Worm (Caenorhabditis elegans) whole organism, L4 larva: Measurements from ENCODE around the gene msp-40.

Experiments
- D1046.2 ChIP-seq: fragments of 200-800 bp; sonication (Bioruptor generic); IDR thresholded peaks from 2 replicates; pipeline ENCODE4 v1.3.6; 2022; ENCODE audit warnings: missing genetic modification characterization, missing compliant biosample characterization
- F49E8.2 ChIP-seq: sonication (generic microtip); optimal IDR thresholded peaks from 2 replicates; lab custom pipeline; 2016; ENCODE audit warnings: missing compliant biosample characterization, mild to moderate bottlenecking, missing genetic modification characterization, borderline replicate concordance
- aly-2 ChIP-seq: sonication (generic microtip); optimal IDR thresholded peaks from 2 replicates; lab custom pipeline; 2018; ENCODE audit warnings: missing biosample characterization, missing genetic modification characterization
- daf-12 ChIP-seq: fragments of 150-350 bp; optimal IDR thresholded peaks from 2 replicates; lab custom pipeline; 2014; ENCODE audit warnings: missing biosample characterization, missing genetic modification reagents, missing genetic modification characterization
- hif-1 ChIP-seq, 2 experiments: sonication (generic microtip); optimal IDR thresholded peaks; 2 replicates each; lab custom pipeline; 2016 to 2017; ENCODE audit warnings: missing compliant biosample characterization in 2 of 2, missing genetic modification characterization in 2 of 2, missing genetic modification reagents in 2 of 2, missing genotype in 2 of 2, mild to moderate bottlenecking in 1 of 2
- lin-13 ChIP-seq: fragments of 150-350 bp; optimal IDR thresholded peaks from 2 replicates; lab custom pipeline; 2014; ENCODE audit warnings: missing biosample characterization, missing genetic modification reagents, missing genetic modification characterization
- nhr-11 ChIP-seq: fragments of 150-350 bp; optimal IDR thresholded peaks from 2 replicates; lab custom pipeline; 2014; ENCODE audit warnings: missing biosample characterization, missing genetic modification characterization

DNA sequence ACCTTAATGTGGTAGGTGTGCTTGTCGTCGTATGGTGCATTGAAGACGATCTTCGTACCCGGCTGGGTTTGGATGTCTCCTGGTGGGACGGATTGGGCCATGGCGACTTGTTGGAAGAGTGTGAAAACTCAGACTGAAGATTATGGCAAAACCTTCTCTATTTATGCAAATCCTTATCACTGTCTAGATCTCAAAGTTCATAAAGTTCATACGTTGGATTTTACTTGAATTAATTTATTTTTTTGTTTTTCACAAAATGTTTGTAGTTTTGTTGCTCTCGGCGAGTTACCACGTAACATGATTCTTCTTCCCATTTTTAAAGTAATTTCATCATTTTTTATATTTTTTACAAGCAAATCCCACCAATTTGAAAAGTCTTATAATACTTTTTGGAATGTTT is 39.0 kb upstream of the msp-40 start, which contains the start of gene msp-3:
- TF ChIP-seq aly-2 (no peak), D1046.2 (GFP tag; lab: Robert Waterston, UW) (no peak), lin-13 (GFP tag; lab: Kevin White, UChicago) (no peak), nhr-11 (tag; lab: Kevin White, UChicago) (no peak), daf-12 (no peak), hif-1 (tag; optimal IDR thresholded peaks at IDR 0.05; lab: Kevin White, UChicago) (no peak), F49E8.2 (tag; lab: Kevin White, UChicago) (no peak)
